Worm (Caenorhabditis elegans) whole organism, late embryonic: ENCODE results near the gene lgmn-1.

Experiments
- F13H6.1 ChIP-seq: sonication (generic microtip); optimal IDR thresholded peaks from 2 replicates; lab custom pipeline; 2016; ENCODE audit warnings: missing genetic modification characterization, missing compliant biosample characterization
- K09A11.1 ChIP-seq: sonication (generic microtip); optimal IDR thresholded peaks from 2 replicates; lab custom pipeline; 2017; ENCODE audit warnings: antibody characterized with exemption, mild to moderate bottlenecking, missing genetic modification characterization, missing compliant biosample characterization; ENCODE audit not compliant: insufficient read depth
- Y22D7AL.16 ChIP-seq: sonication (generic microtip); optimal IDR thresholded peaks from 2 replicates; lab custom pipeline; 2016; ENCODE audit warnings: missing genetic modification characterization, missing compliant biosample characterization
- ama-1 ChIP-seq: fragments of 150-350 bp; optimal IDR thresholded peaks from 2 replicates; lab custom pipeline; 2014
- ceh-14 ChIP-seq: sonication (generic microtip); optimal IDR thresholded peaks from 2 replicates; lab custom pipeline; 2016; ENCODE audit warnings: missing genotype, missing genetic modification characterization, missing compliant biosample characterization
- ceh-18 ChIP-seq: sonication (generic microtip); optimal IDR thresholded peaks from 2 replicates; lab custom pipeline; 2016; ENCODE audit warnings: missing genetic modification characterization, missing compliant biosample characterization
- ceh-30 ChIP-seq: fragments of 150-350 bp; optimal IDR thresholded peaks from 2 replicates; lab custom pipeline; 2014; ENCODE audit warnings: missing biosample characterization, missing genetic modification characterization
- ceh-34 ChIP-seq: sonication (generic microtip); optimal IDR thresholded peaks from 2 replicates; lab custom pipeline; 2016; ENCODE audit warnings: mild to moderate bottlenecking, missing genetic modification characterization, missing compliant biosample characterization
- ceh-6 ChIP-seq: fragments of 200-800 bp; sonication (Bioruptor generic); optimal IDR thresholded peaks from 2 replicates; lab custom pipeline; 2018; ENCODE audit warnings: mild to moderate bottlenecking, missing genetic modification characterization, missing compliant biosample characterization
- dve-1 ChIP-seq: sonication (generic microtip); optimal IDR thresholded peaks from 2 replicates; lab custom pipeline; 2017; ENCODE audit warnings: antibody characterized with exemption, mild to moderate bottlenecking, missing genetic modification characterization, missing compliant biosample characterization
- elt-2 ChIP-seq: sonication (generic microtip); optimal IDR thresholded peaks from 2 replicates; lab custom pipeline; 2016; ENCODE audit warnings: missing genetic modification reagents, missing genetic modification characterization, missing compliant biosample characterization
- ets-4 ChIP-seq: sonication (generic microtip); optimal IDR thresholded peaks from 2 replicates; lab custom pipeline; 2016; ENCODE audit warnings: missing genetic modification characterization, missing compliant biosample characterization
- eyg-1 ChIP-seq: sonication (generic microtip); optimal IDR thresholded peaks from 2 replicates; lab custom pipeline; 2016; ENCODE audit warnings: missing genotype, missing genetic modification characterization, missing compliant biosample characterization
- fax-1 ChIP-seq: sonication (generic microtip); optimal IDR thresholded peaks from 2 replicates; lab custom pipeline; 2016; ENCODE audit warnings: missing genotype, missing genetic modification characterization, missing compliant biosample characterization
- fkh-10 ChIP-seq: fragments of 150-350 bp; optimal IDR thresholded peaks from 2 replicates; lab custom pipeline; 2014; ENCODE audit warnings: missing biosample characterization, missing genetic modification reagents, missing genetic modification characterization
- hlh-6 ChIP-seq: sonication (generic microtip); optimal IDR thresholded peaks from 2 replicates; lab custom pipeline; 2016; ENCODE audit warnings: missing genotype, missing genetic modification characterization, missing compliant biosample characterization
- lim-6 ChIP-seq: sonication (generic microtip); optimal IDR thresholded peaks from 2 replicates; lab custom pipeline; 2016; ENCODE audit warnings: missing genetic modification characterization, missing compliant biosample characterization
- madf-2 ChIP-seq: sonication (generic microtip); optimal IDR thresholded peaks from 2 replicates; lab custom pipeline; 2017; ENCODE audit warnings: missing genetic modification characterization, missing compliant biosample characterization
- nfya-1 ChIP-seq: sonication (generic microtip); optimal IDR thresholded peaks from 2 replicates; lab custom pipeline; 2017; ENCODE audit warnings: missing genetic modification characterization, mild to moderate bottlenecking, missing compliant biosample characterization, antibody characterized with exemption, moderate library complexity
- nhr-11 ChIP-seq: fragments of 150-350 bp; optimal IDR thresholded peaks from 2 replicates; lab custom pipeline; 2014; ENCODE audit warnings: missing biosample characterization, missing genetic modification characterization
- pag-3 ChIP-seq: sonication (generic microtip); optimal IDR thresholded peaks from 2 replicates; lab custom pipeline; 2016; ENCODE audit warnings: missing compliant biosample characterization, missing genetic modification characterization, borderline replicate concordance
- pqm-1 ChIP-seq: sonication (generic microtip); optimal IDR thresholded peaks from 2 replicates; lab custom pipeline; 2016; ENCODE audit warnings: missing genetic modification characterization, missing compliant biosample characterization
- pros-1 ChIP-seq: fragments of 150-350 bp; optimal IDR thresholded peaks from 2 replicates; lab custom pipeline; 2014; ENCODE audit warnings: missing biosample characterization, missing genetic modification reagents, missing genetic modification characterization
- rnt-1 ChIP-seq: sonication (generic microtip); optimal IDR thresholded peaks from 2 replicates; lab custom pipeline; 2016; ENCODE audit warnings: missing genetic modification characterization, missing compliant biosample characterization
- sdc-2 ChIP-seq: sonication (generic microtip); optimal IDR thresholded peaks from 2 replicates; lab custom pipeline; 2016; ENCODE audit warnings: missing genotype, missing genetic modification characterization, missing compliant biosample characterization
- syd-9 ChIP-seq: sonication (generic microtip); optimal IDR thresholded peaks from 2 replicates; lab custom pipeline; 2016; ENCODE audit warnings: mild to moderate bottlenecking, missing genetic modification characterization, moderate library complexity, missing compliant biosample characterization
- tbx-7 ChIP-seq: sonication (generic microtip); optimal IDR thresholded peaks from 2 replicates; lab custom pipeline; 2016; ENCODE audit warnings: missing genotype, missing genetic modification characterization, missing compliant biosample characterization
- unc-3 ChIP-seq, 2 experiments: fragments of 200-800 bp in 1 of 2; sonication (Bioruptor generic) in 1 of 2; sonication (generic microtip) in 1 of 2; conservative IDR thresholded peaks in 1 of 2; optimal IDR thresholded peaks in 1 of 2; 2 replicates each; pipeline versions ENCODE4 v1.3.6 to Lab custom; 2016 to 2022; ENCODE audit warnings: missing compliant biosample characterization in 2 of 2, missing genetic modification characterization in 2 of 2, missing genetic modification reagents in 1 of 2
- unc-55 ChIP-seq: sonication (generic microtip); optimal IDR thresholded peaks from 2 replicates; lab custom pipeline; 2017; ENCODE audit warnings: missing biosample characterization, missing genetic modification reagents, missing genetic modification characterization
- unc-86 ChIP-seq: sonication (generic microtip); optimal IDR thresholded peaks from 2 replicates; lab custom pipeline; 2016; ENCODE audit warnings: missing genetic modification characterization, missing compliant biosample characterization
- zip-5 ChIP-seq: sonication (generic microtip); optimal IDR thresholded peaks from 2 replicates; lab custom pipeline; 2016; ENCODE audit warnings: missing genetic modification characterization, missing compliant biosample characterization

lgmn-1 gene

DNA sequence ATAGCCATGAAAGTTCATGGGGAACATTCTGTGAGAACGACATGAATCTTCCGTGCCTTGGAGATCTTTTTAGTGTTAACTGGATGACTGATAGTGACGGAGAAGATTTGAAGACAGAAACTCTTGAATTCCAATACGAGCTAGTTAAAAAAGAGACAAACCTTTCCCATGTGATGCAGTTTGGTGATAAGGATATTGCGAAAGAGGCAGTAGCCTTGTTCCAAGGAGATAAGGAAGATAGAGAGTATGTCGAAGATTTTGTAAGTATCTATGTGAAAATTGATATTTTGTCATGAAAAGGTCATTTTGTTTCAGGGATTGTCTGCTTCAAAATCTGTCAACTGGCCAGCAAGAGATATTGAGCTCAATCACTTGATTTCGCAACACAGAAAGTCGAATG lies 1.0 kb downstream of the lgmn-1 start:
- peak; percentile 67 for TF ChIP-seq elt-2
- no peak for TF ChIP-seq fkh-10

ce11 chrV:12517148-12517547 lies 4.3 kb downstream of the lgmn-1 start, which contains the start of gene cal-1:
TSS of gene cal-1 (minus strand) at chrV:12517248.
- TF ChIP-seq pros-1: no peak
- TF ChIP-seq dve-1 (tag; lab: Kevin White, UChicago): no peak
- no peak for TF ChIP-seq K09A11.1
- no peak for TF ChIP-seq syd-9
- TF ChIP-seq Y22D7AL.16: no peak

DNA sequence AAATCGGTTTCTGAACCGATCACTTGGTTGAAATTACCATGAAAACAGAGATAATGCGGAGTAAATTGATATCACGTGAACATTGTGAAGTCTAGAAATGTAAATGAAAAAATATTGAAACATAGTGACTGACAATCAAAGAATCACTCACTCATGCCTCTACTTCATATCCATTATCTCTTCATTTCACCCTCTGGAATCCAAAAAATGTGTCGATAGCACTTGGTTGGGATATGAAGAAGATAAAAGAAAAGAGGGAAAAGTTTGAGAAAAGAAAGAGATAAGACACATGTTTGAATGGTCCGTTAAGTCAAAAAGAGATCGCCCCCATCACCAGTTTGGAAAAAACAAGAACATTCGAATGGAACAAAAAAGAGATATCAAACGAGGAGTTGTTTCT lies 4.9 kb downstream of the lgmn-1 start:
- TF ChIP-seq unc-55 (peak; percentile 57), ceh-18 (tag; lab: Kevin White, UChicago) (peak; percentile 54), eyg-1 (tag; lab: Kevin White, UChicago) (no peak)

- TF ChIP-seq unc-55 (peak; percentile 75), madf-2 (no peak), rnt-1 (tag; lab: Kevin White, UChicago) (peak; percentile 88), zip-5 (tag; lab: Kevin White, UChicago) (no peak), ceh-34 (tag; lab: Kevin White, UChicago) (peak; percentile 0), ceh-18 (tag; lab: Kevin White, UChicago) (peak; percentile 86)
- TF ChIP-seq, all 69 proteins: peak for 4
Measured at ce11 chrV:12518770-12519169, 5.9 kb downstream of the lgmn-1 start.

- no peak for TF ChIP-seq lim-6 (tag; lab: Kevin White, UChicago)
- no peak for TF ChIP-seq ceh-34 (tag; lab: Kevin White, UChicago)
- peak; percentile 79 for TF ChIP-seq unc-55
- no peak for TF ChIP-seq fax-1 (tag; lab: Kevin White, UChicago)
- no peak for TF ChIP-seq ceh-6 (GFP tag; lab: Kevin White, UChicago)
- TF ChIP-seq syd-9: no peak
- no peak for TF ChIP-seq tbx-7
Measured at ce11 chrV:12523356-12523755, 10.5 kb downstream of the lgmn-1 start.

- no peak for TF ChIP-seq ama-1 (lab: Kevin White, UChicago)
- TF ChIP-seq nhr-11: no peak
- TF ChIP-seq pros-1: no peak
- no peak for TF ChIP-seq sdc-2
- TF ChIP-seq F13H6.1 (tag; lab: Kevin White, UChicago): no peak
- TF ChIP-seq unc-55: no peak
- no peak for TF ChIP-seq ceh-14 (tag; lab: Kevin White, UChicago)
- no peak for TF ChIP-seq madf-2
- TF ChIP-seq lim-6 (tag; lab: Kevin White, UChicago): no peak
- no peak for TF ChIP-seq pqm-1
- no peak for TF ChIP-seq unc-3 (GFP tag; conservative IDR thresholded peaks at IDR 0.05; lab: Robert Waterston, UW)
- no peak for TF ChIP-seq unc-3 (tag; optimal IDR thresholded peaks at IDR 0.05; lab: Kevin White, UChicago)
- no peak for TF ChIP-seq pag-3 (tag; lab: Kevin White, UChicago)
- TF ChIP-seq hlh-6: no peak
- TF ChIP-seq syd-9: no peak
- no peak for TF ChIP-seq unc-86 (tag; lab: Kevin White, UChicago)
- TF ChIP-seq ets-4: no peak
- TF ChIP-seq nfya-1 (tag; lab: Kevin White, UChicago): no peak
- TF ChIP-seq ceh-30 (tag; lab: Kevin White, UChicago): no peak
Measured at ce11 chrV:12525526-12525925, 12.7 kb downstream of the lgmn-1 start, which contains the start of gene dyf-4. TSS of gene dyf-4 (minus strand) at chrV:12525738.

DNA sequence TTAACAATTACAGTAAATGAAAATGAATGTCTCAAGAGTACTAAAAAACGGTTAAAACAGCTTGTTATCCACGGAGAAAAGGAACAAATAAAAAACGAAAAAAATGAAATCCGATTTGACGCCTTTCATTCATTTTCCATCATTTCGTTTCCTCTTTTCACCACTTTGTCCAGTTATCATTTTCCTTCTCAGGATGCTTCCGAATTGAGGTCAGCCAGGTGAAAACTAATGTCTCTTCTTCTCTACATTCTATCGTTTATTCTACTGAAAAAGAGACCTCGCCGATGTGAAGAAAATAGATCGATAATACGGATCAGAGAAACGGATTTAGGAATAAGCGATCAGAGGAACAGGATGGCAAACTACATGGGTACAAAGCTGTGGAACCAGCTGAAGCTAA lies 13.3 kb downstream of the lgmn-1 start:
- no peak for TF ChIP-seq pros-1
- TF ChIP-seq lim-6 (tag; lab: Kevin White, UChicago): no peak
